Fruit fly (Drosophila melanogaster) whole organism, embryonic: ENCODE data around the gene Etl1.

ENCODE experiments used
- CG10462 ChIP-seq: fragments of 200-800 bp; sonication (Bioruptor generic); optimal IDR thresholded peaks from 2 replicates; lab custom pipeline; 2016; ENCODE audit warnings: missing biosample characterization, missing genetic modification characterization
- CG11504 ChIP-seq: fragments of 200-800 bp; sonication (Bioruptor generic); optimal IDR thresholded peaks from 3 replicates; lab custom pipeline; 2019; ENCODE audit warnings: missing biosample characterization, mild to moderate bottlenecking, missing genetic modification characterization, moderate library complexity
- CG12659 ChIP-seq: fragments of 200-800 bp; sonication (Bioruptor generic); optimal IDR thresholded peaks from 3 replicates; lab custom pipeline; 2017; ENCODE audit warnings: mild to moderate bottlenecking, missing biosample characterization, missing genetic modification reagents, missing genetic modification characterization
- CG14860 ChIP-seq: fragments of 200-800 bp; sonication (Bioruptor generic); IDR thresholded peaks from 3 replicates; pipeline ENCODE4 v1.3.6; 2022; ENCODE audit warnings: missing biosample characterization, missing genetic modification characterization; ENCODE audit not compliant: partially characterized antibody
- CG15514 ChIP-seq: fragments of 200-800 bp; sonication (Bioruptor generic); optimal IDR thresholded peaks from 3 replicates; lab custom pipeline; 2017; ENCODE audit warnings: missing biosample characterization, missing genetic modification characterization, mild to moderate bottlenecking, moderate library complexity, missing genetic modification reagents
- CG17612 ChIP-seq: fragments of 200-800 bp; sonication (Bioruptor generic); IDR thresholded peaks from 2 replicates; pipeline ENCODE4 v1.3.6; 2022; ENCODE audit warnings: missing biosample characterization, missing genetic modification characterization
- CG17802 ChIP-seq: fragments of 200-800 bp; sonication (Bioruptor generic); optimal IDR thresholded peaks from 2 replicates; lab custom pipeline; 2018; ENCODE audit warnings: missing biosample characterization, mild to moderate bottlenecking, missing genetic modification characterization, moderate library complexity
- CG17829 ChIP-seq: fragments of 200-800 bp; optimal IDR thresholded peaks from 2 replicates; lab custom pipeline; 2019; ENCODE audit warnings: missing biosample characterization, mild to moderate bottlenecking, missing genetic modification characterization, moderate library complexity
- CG1832 ChIP-seq: fragments of 200-800 bp; sonication (Bioruptor generic); optimal IDR thresholded peaks from 2 replicates; lab custom pipeline; 2017; ENCODE audit warnings: missing biosample characterization, mild to moderate bottlenecking, missing genetic modification characterization, inconsistent platforms
- CG30020 ChIP-seq: fragments of 200-800 bp; optimal IDR thresholded peaks from 2 replicates; lab custom pipeline; 2019; ENCODE audit warnings: missing biosample characterization, mild to moderate bottlenecking, missing genetic modification characterization, moderate library complexity
- CG32532 ChIP-seq: fragments of 200-800 bp; sonication (Bioruptor generic); IDR thresholded peaks from 2 replicates; pipeline ENCODE4 v1.3.6; 2022; ENCODE audit warnings: missing biosample characterization, missing genetic modification characterization
- CG33213 ChIP-seq: fragments of 200-800 bp; sonication (Bioruptor generic); optimal IDR thresholded peaks from 3 replicates; lab custom pipeline; 2016; ENCODE audit warnings: missing biosample characterization, missing genetic modification characterization
- CG3726 ChIP-seq: fragments of 200-800 bp; sonication (Bioruptor generic); IDR thresholded peaks from 3 replicates; pipeline ENCODE4, ENCODE4 v1.3.6; 2022; ENCODE audit warnings: missing biosample characterization, missing genetic modification characterization
- CG42726 ChIP-seq: fragments of 200-800 bp; sonication (Bioruptor generic); IDR thresholded peaks from 2 replicates; pipeline ENCODE4 v1.3.6; 2022; ENCODE audit warnings: missing biosample characterization, missing genetic modification characterization; ENCODE audit not compliant: partially characterized antibody
- CG4282 ChIP-seq: fragments of 200-800 bp; sonication (Bioruptor generic); optimal IDR thresholded peaks from 2 replicates; lab custom pipeline; 2016; ENCODE audit warnings: missing biosample characterization, missing genetic modification characterization
- CG43689 ChIP-seq: fragments of 200-800 bp; sonication (Bioruptor generic); IDR thresholded peaks from 2 replicates; pipeline ENCODE4 v1.3.6; 2022; ENCODE audit warnings: missing biosample characterization, missing genetic modification characterization
- CG6175 ChIP-seq: fragments of 200-800 bp; sonication (Bioruptor generic); IDR thresholded peaks from 3 replicates; pipeline ENCODE4 v1.3.6; 2022; ENCODE audit warnings: missing biosample characterization, missing genetic modification characterization
- CG9215 ChIP-seq: fragments of 200-800 bp; sonication (Bioruptor generic); IDR thresholded peaks from 2 replicates; pipeline ENCODE4 v1.3.6; 2022; ENCODE audit warnings: missing biosample characterization, missing genetic modification characterization
- CG9437 ChIP-seq: fragments of 200-800 bp; sonication (Bioruptor generic); optimal IDR thresholded peaks from 2 replicates; lab custom pipeline; 2018; ENCODE audit warnings: missing biosample characterization, mild to moderate bottlenecking, missing genetic modification characterization
- Chrac-16 ChIP-seq: fragments of 200-800 bp; sonication (Bioruptor generic); optimal IDR thresholded peaks from 3 replicates; lab custom pipeline; 2016; ENCODE audit warnings: missing biosample characterization, missing genetic modification characterization
- GATAe ChIP-seq: fragments of 200-800 bp; sonication (Bioruptor generic); conservative IDR thresholded peaks from 2 replicates; pipeline ENCODE4 v1.3.6; 2022; ENCODE audit warnings: missing biosample characterization, missing genetic modification characterization
- Hmr ChIP-seq: fragments of 200-800 bp; sonication (Bioruptor generic); optimal IDR thresholded peaks from 3 replicates; lab custom pipeline; 2017; ENCODE audit warnings: mild to moderate bottlenecking, missing biosample characterization, missing genetic modification reagents, missing genetic modification characterization
- Hmx ChIP-seq: fragments of 200-800 bp; sonication (Bioruptor generic); optimal IDR thresholded peaks from 2 replicates; lab custom pipeline; 2016; ENCODE audit warnings: missing biosample characterization, missing genetic modification characterization
- Hr51 ChIP-seq, 2 experiments: fragments of 200-800 bp; sonication (Bioruptor generic); optimal IDR thresholded peaks; 2 replicates in 1 of 2; 3 replicates in 1 of 2; lab custom pipeline; 2016 to 2018; ENCODE audit warnings: missing biosample characterization in 2 of 2, missing genetic modification characterization in 2 of 2, mild to moderate bottlenecking in 1 of 2, moderate library complexity in 1 of 2
- Hsf ChIP-seq: fragments of 200-800 bp; sonication (Bioruptor generic); optimal IDR thresholded peaks from 3 replicates; lab custom pipeline; 2016; ENCODE audit warnings: missing biosample characterization, missing genetic modification characterization
- Mad ChIP-seq: fragments of 200-800 bp; sonication (Bioruptor generic); optimal IDR thresholded peaks from 2 replicates; lab custom pipeline; 2016; ENCODE audit warnings: missing biosample characterization, missing genetic modification characterization
- Myb ChIP-seq: fragments of 200-800 bp; sonication (Bioruptor generic); optimal IDR thresholded peaks from 2 replicates; lab custom pipeline; 2016; ENCODE audit warnings: missing biosample characterization, missing genetic modification characterization
- NFAT ChIP-seq: fragments of 200-800 bp; sonication (Bioruptor generic); IDR thresholded peaks from 2 replicates; pipeline ENCODE4 v1.3.6; 2022; ENCODE audit warnings: missing biosample characterization, missing genetic modification characterization
- Nf-YB ChIP-seq: fragments of 200-800 bp; sonication (Bioruptor generic); optimal IDR thresholded peaks from 3 replicates; lab custom pipeline; 2019; ENCODE audit warnings: missing biosample characterization, mild to moderate bottlenecking, missing genetic modification characterization, moderate library complexity
- Opbp ChIP-seq: fragments of 200-800 bp; sonication (Bioruptor generic); IDR thresholded peaks from 3 replicates; pipeline ENCODE4 v1.3.6; 2022; ENCODE audit warnings: missing biosample characterization, missing genetic modification characterization; ENCODE audit not compliant: partially characterized antibody
- Ravus ChIP-seq: fragments of 200-800 bp; sonication (Bioruptor generic); IDR thresholded peaks from 2 replicates; pipeline ENCODE4 v1.3.6; 2022; ENCODE audit warnings: missing biosample characterization, missing genetic modification characterization
- abd-A ChIP-seq: fragments of 200-800 bp; sonication (Bioruptor generic); optimal IDR thresholded peaks from 3 replicates; lab custom pipeline; 2019; ENCODE audit warnings: missing biosample characterization, mild to moderate bottlenecking, missing genetic modification characterization, moderate library complexity
- ara ChIP-seq: fragments of 200-800 bp; sonication (Bioruptor generic); IDR thresholded peaks from 2 replicates; pipeline ENCODE4 v1.3.6; 2022; ENCODE audit warnings: missing biosample characterization, missing genetic modification characterization
- ash1 ChIP-seq: fragments of 200-800 bp; sonication (Bioruptor generic); optimal IDR thresholded peaks from 2 replicates; lab custom pipeline; 2018; ENCODE audit warnings: missing biosample characterization, mild to moderate bottlenecking, missing genetic modification characterization
- croc ChIP-seq: fragments of 200-800 bp; sonication (Bioruptor generic); conservative IDR thresholded peaks from 3 replicates; pipeline ENCODE4 v1.3.6; 2022; ENCODE audit warnings: missing biosample characterization, missing genetic modification characterization
- crol ChIP-seq: fragments of 200-800 bp; sonication (Bioruptor generic); IDR thresholded peaks from 2 replicates; pipeline ENCODE4 v1.3.6; 2022; ENCODE audit warnings: missing biosample characterization, missing genetic modification characterization
- dmrt11E ChIP-seq: fragments of 200-800 bp; sonication (Bioruptor generic); optimal IDR thresholded peaks from 3 replicates; lab custom pipeline; 2018; ENCODE audit warnings: missing biosample characterization, mild to moderate bottlenecking, missing genetic modification characterization, moderate library complexity
- eve ChIP-seq, 2 experiments: fragments of >200 bp; optimal IDR thresholded peaks; 2 replicates each; lab custom pipeline; 2017; ENCODE audit warnings: missing biosample characterization in 2 of 2, missing genetic modification characterization in 2 of 2
- fru ChIP-seq: fragments of >200 bp; optimal IDR thresholded peaks from 2 replicates; lab custom pipeline; 2017
- gem ChIP-seq: fragments of 200-800 bp; sonication (Bioruptor generic); optimal IDR thresholded peaks from 2 replicates; lab custom pipeline; 2019; ENCODE audit warnings: missing biosample characterization, mild to moderate bottlenecking, missing genetic modification characterization, moderate library complexity
- hbn ChIP-seq: fragments of 200-800 bp; sonication (Bioruptor generic); IDR thresholded peaks from 2 replicates; pipeline ENCODE4 v1.3.6; 2022; ENCODE audit warnings: missing biosample characterization, missing genetic modification characterization; ENCODE audit not compliant: partially characterized antibody
- lab ChIP-seq: fragments of 200-800 bp; sonication (Bioruptor generic); optimal IDR thresholded peaks from 3 replicates; lab custom pipeline; 2017; ENCODE audit warnings: missing biosample characterization, missing genetic modification characterization, mild to moderate bottlenecking, moderate library complexity, missing genetic modification reagents
- luna ChIP-seq: fragments of 200-800 bp; sonication (Bioruptor generic); optimal IDR thresholded peaks from 2 replicates; lab custom pipeline; 2016; ENCODE audit warnings: missing biosample characterization, missing genetic modification characterization
- maf-S ChIP-seq: fragments of 200-800 bp; sonication (Bioruptor generic); optimal IDR thresholded peaks from 2 replicates; lab custom pipeline; 2016; ENCODE audit warnings: missing biosample characterization, missing genetic modification characterization
- nmo ChIP-seq: fragments of 200-800 bp; sonication (Bioruptor generic); optimal IDR thresholded peaks from 2 replicates; lab custom pipeline; 2018; ENCODE audit warnings: missing biosample characterization, mild to moderate bottlenecking, missing genetic modification characterization, moderate library complexity
- pita ChIP-seq: fragments of 200-800 bp; sonication (Bioruptor generic); optimal IDR thresholded peaks from 2 replicates; lab custom pipeline; 2017; ENCODE audit warnings: missing biosample characterization, mild to moderate bottlenecking, missing genetic modification characterization
- sim ChIP-seq: fragments of 200-800 bp; sonication (Bioruptor generic); IDR thresholded peaks from 2 replicates; pipeline ENCODE4 v1.3.6; 2022; ENCODE audit warnings: missing biosample characterization, missing genetic modification characterization
- sisA ChIP-seq: fragments of 200-800 bp; sonication (Bioruptor generic); IDR thresholded peaks from 2 replicates; pipeline ENCODE4 v1.3.6; 2022; ENCODE audit warnings: missing biosample characterization, missing genetic modification characterization
- sna ChIP-seq: fragments of 200-800 bp; sonication (Bioruptor generic); IDR thresholded peaks from 2 replicates; pipeline ENCODE4 v1.3.6; 2022; ENCODE audit warnings: missing biosample characterization, missing genetic modification characterization; ENCODE audit not compliant: partially characterized antibody
- stwl ChIP-seq: fragments of 200-800 bp; sonication (Bioruptor generic); optimal IDR thresholded peaks from 3 replicates; lab custom pipeline; 2018; ENCODE audit warnings: missing biosample characterization, mild to moderate bottlenecking, missing genetic modification characterization, moderate library complexity
- zen ChIP-seq: fragments of 200-800 bp; sonication (Bioruptor generic); optimal IDR thresholded peaks from 3 replicates; lab custom pipeline; 2018; ENCODE audit warnings: missing biosample characterization, mild to moderate bottlenecking, missing genetic modification characterization, moderate library complexity

The Etl1 gene

DNA sequence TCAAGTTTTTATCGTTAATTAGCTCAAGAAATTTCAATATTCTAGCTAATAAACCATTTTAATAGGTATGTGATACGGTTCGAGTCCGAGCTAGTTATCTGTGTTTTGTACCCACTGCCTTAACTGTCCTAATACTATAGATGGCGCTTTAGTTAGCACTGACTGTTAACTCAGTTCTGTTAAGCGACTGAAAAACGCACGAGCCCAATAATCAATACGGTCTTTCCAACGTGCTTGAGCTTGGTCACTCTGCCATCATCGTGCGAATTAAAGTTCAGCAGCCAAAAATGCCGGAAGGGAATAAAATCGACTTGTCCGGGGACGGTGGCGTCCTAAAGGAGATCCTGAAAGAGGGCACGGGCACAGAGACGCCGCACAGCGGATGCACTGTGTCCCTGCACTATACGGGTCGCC is 24.5 kb downstream of the Etl1 start, which contains the start of gene Fkbp59 (continued):
- TF ChIP-seq CG4282 (GFP tag; lab: Kevin White, UChicago), result no peak
- TF ChIP-seq CG9215 (GFP tag; lab: Robert Waterston, UW), result no peak
- TF ChIP-seq Mad (GFP tag; lab: Kevin White, UChicago), result no peak
- TF ChIP-seq sim (GFP tag; lab: Robert Waterston, UW), result no peak
- TF ChIP-seq CG30020 (tag; lab: Kevin White, UChicago), result no peak
- TF ChIP-seq CG33213 (GFP tag; lab: Kevin White, UChicago), result peak; percentile 38
- TF ChIP-seq CG43689 (GFP tag; lab: Robert Waterston, UW), result no peak
- peak; percentile 27; the same call in 1 of the 2 replicates for TF ChIP-seq NFAT (GFP tag; lab: Robert Waterston, UW)
- no peak for TF ChIP-seq CG17612 (GFP tag; lab: Robert Waterston, UW)
- TF ChIP-seq CG15514 (GFP tag; lab: Kevin White, UChicago), result peak; percentile 33
- TF ChIP-seq sisA (GFP tag; lab: Robert Waterston, UW), result no peak
- no peak for TF ChIP-seq CG10462
- peak; percentile 17 for TF ChIP-seq Hsf (GFP tag; lab: Kevin White, UChicago)
- no peak for TF ChIP-seq eve (GFP tag; optimal IDR thresholded peaks at IDR 0.05; lab: Kevin White, UChicago)
- TF ChIP-seq Nf-YB (GFP tag; lab: Kevin White, UChicago), result no peak
- TF ChIP-seq Hmr (GFP tag; lab: Kevin White, UChicago), result peak; percentile 48
- no peak for TF ChIP-seq hbn (GFP tag; lab: Robert Waterston, UW)
- no peak for TF ChIP-seq croc (GFP tag; lab: Robert Waterston, UW)
- TF ChIP-seq luna (GFP tag; lab: Kevin White, UChicago), result no peak
- no peak for TF ChIP-seq CG9437 (GFP tag; lab: Kevin White, UChicago)
- peak in 1 of 2 experiments; percentile 37 for TF ChIP-seq Hr51 (GFP tag; optimal IDR thresholded peaks at IDR 0.05; lab: Kevin White, UChicago)
- peak; percentile 69 for TF ChIP-seq sna (GFP tag; lab: Robert Waterston, UW)
- no peak for TF ChIP-seq crol (GFP tag; lab: Robert Waterston, UW)
- TF ChIP-seq maf-S (GFP tag; lab: Kevin White, UChicago), result no peak
- TF ChIP-seq CG12659, result peak; percentile 37
- peak; percentile 44 for TF ChIP-seq zen (tag; lab: Kevin White, UChicago)
- TF ChIP-seq Chrac-16 (GFP tag; lab: Kevin White, UChicago), result no peak
- peak; percentile 63 for TF ChIP-seq abd-A (tag; lab: Kevin White, UChicago)
- TF ChIP-seq CG3726, result no peak
- peak; percentile 9 for TF ChIP-seq CG17829
- TF ChIP-seq CG11504 (tag; lab: Kevin White, UChicago), result no peak
- peak; percentile 73 for TF ChIP-seq stwl
- no peak for TF ChIP-seq CG1832 (GFP tag; lab: Kevin White, UChicago)
- TF ChIP-seq pita (GFP tag; lab: Kevin White, UChicago), result peak; percentile 88
- TF ChIP-seq CG17802 (tag; lab: Kevin White, UChicago), result no peak
- TF ChIP-seq Opbp, result peak; percentile 58; the same call in 2 of the 3 replicates
- peak; percentile 15; the same call in 1 of the 2 replicates for TF ChIP-seq CG32532 (GFP tag; lab: Robert Waterston, UW)
- TF ChIP-seq CG42726 (GFP tag; lab: Robert Waterston, UW), result peak; percentile 40; the same call in 1 of the 2 replicates
- no peak for TF ChIP-seq ash1 (GFP tag; lab: Kevin White, UChicago)
- TF ChIP-seq gem (tag; lab: Kevin White, UChicago), result no peak
- TF ChIP-seq CG6175 (GFP tag; lab: Robert Waterston, UW), result no peak
- peak; percentile 39 for TF ChIP-seq Myb (GFP tag; lab: Kevin White, UChicago)
- no peak for TF ChIP-seq dmrt11E (tag; lab: Kevin White, UChicago)
- no peak for TF ChIP-seq Ravus (GFP tag; lab: Robert Waterston, UW)
- no peak for TF ChIP-seq lab (GFP tag; lab: Kevin White, UChicago)
- TF ChIP-seq fru (lab: Kevin White, UChicago), result no peak
- no peak for TF ChIP-seq GATAe (GFP tag; lab: Robert Waterston, UW)
- TF ChIP-seq ara (GFP tag; lab: Robert Waterston, UW), result no peak
- peak; percentile 90 for TF ChIP-seq CG14860 (GFP tag; lab: Robert Waterston, UW)
- TF ChIP-seq nmo, result peak; percentile 17
- no peak for TF ChIP-seq Hmx (GFP tag; lab: Kevin White, UChicago)
